Fruit fly (Drosophila melanogaster): Measurements from ENCODE around the gene CG3982.

Gene CG3982

dm6 chr3L:9451522-9452118 is 34.4 kb upstream of the CG3982 start, which contains the start of the genes CG3448 and ghi:
CG3448 (minus strand) TSS chr3L:9451572.
ghi (plus strand) TSS chr3L:9451876.
- TF ChIP-seq Dll (optimal IDR thresholded peaks at IDR 0.05) (no peak), usp (GFP tag; optimal IDR thresholded peaks at IDR 0.05) (no peak), CG8478 (optimal IDR thresholded peaks at IDR 0.05) (no peak), psq (optimal IDR thresholded peaks at IDR 0.05) (no peak), EcR (GFP tag; optimal IDR thresholded peaks at IDR 0.05) (no peak), pan (optimal IDR thresholded peaks at IDR 0.05) (no peak)

- no peak for TF ChIP-seq usp (GFP tag; optimal IDR thresholded peaks at IDR 0.05)
- TF ChIP-seq psq (optimal IDR thresholded peaks at IDR 0.05) = no peak
- no peak for TF ChIP-seq EcR (GFP tag; optimal IDR thresholded peaks at IDR 0.05)
- no peak for TF ChIP-seq Dll (optimal IDR thresholded peaks at IDR 0.05)
- TF ChIP-seq pan (optimal IDR thresholded peaks at IDR 0.05) = no peak
- no peak for TF ChIP-seq CG8478 (optimal IDR thresholded peaks at IDR 0.05)
Measured at dm6 chr3L:9447239-9447777, 30.1 kb upstream of the CG3982 start.

- TF ChIP-seq usp (GFP tag; optimal IDR thresholded peaks at IDR 0.05) = no peak
- no peak for TF ChIP-seq CG8478 (optimal IDR thresholded peaks at IDR 0.05)
- TF ChIP-seq EcR (GFP tag; optimal IDR thresholded peaks at IDR 0.05) = no peak
- no peak for TF ChIP-seq Dll (optimal IDR thresholded peaks at IDR 0.05)
- no peak for TF ChIP-seq pan (optimal IDR thresholded peaks at IDR 0.05)
Measured at dm6 chr3L:9446731-9447238, 29.6 kb upstream of the CG3982 start, which contains the start of gene CG3529. CG3529 (plus strand) TSS chr3L:9446864.

- TF ChIP-seq pan (optimal IDR thresholded peaks at IDR 0.05) = no peak
- no peak for TF ChIP-seq Dll (optimal IDR thresholded peaks at IDR 0.05)
- TF ChIP-seq EcR (GFP tag; optimal IDR thresholded peaks at IDR 0.05) = no peak
- TF ChIP-seq usp (GFP tag; optimal IDR thresholded peaks at IDR 0.05) = no peak
- TF ChIP-seq CG8478 (optimal IDR thresholded peaks at IDR 0.05) = no peak
- no peak for TF ChIP-seq psq (optimal IDR thresholded peaks at IDR 0.05)
Measured at dm6 chr3L:9442625-9443282, 25.6 kb upstream of the CG3982 start, which contains the start of gene Srg3. Srg3 (plus strand) TSS chr3L:9443232.

DNA sequence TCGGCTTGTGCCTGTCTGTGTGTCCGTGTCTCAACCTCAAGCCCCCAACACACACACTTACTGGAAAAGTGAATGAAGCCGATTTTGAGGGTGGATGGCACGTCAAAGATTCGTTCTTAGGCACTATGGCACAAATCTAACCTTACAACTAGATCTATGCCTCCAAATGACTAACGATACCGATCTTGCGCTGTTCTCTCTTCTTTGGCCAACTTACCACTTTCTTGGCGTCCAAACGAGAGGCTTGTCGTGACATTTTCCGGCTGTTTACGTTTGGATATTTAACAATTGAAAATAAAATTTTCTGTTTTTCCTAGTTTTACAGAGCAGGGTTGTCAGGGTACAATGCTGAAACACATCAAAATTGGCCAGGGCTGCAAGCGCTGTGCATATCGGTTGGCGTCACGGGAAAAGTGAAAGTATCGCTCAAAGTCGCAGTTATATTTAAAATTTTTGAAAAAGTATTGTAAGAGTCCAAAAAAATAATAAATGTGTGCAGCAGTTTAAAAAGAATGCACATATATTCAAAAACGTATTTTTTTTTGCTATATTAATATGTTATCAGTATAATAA is 24.8 kb upstream of the CG3982 start, which contains the start of the genes Bet3 and Nf-YA:
TSS of gene Bet3 (minus strand) at position 361 of the 573 bp plus-strand sequence.
TSS of gene Nf-YA (minus strand) at position 361 of the 573 bp plus-strand sequence.
- TF ChIP-seq EcR (GFP tag; optimal IDR thresholded peaks at IDR 0.05) (no peak), pan (optimal IDR thresholded peaks at IDR 0.05) (no peak), CG8478 (optimal IDR thresholded peaks at IDR 0.05) (no peak), psq (optimal IDR thresholded peaks at IDR 0.05) (no peak), Dll (optimal IDR thresholded peaks at IDR 0.05) (no peak), usp (GFP tag; optimal IDR thresholded peaks at IDR 0.05) (no peak)

DNA sequence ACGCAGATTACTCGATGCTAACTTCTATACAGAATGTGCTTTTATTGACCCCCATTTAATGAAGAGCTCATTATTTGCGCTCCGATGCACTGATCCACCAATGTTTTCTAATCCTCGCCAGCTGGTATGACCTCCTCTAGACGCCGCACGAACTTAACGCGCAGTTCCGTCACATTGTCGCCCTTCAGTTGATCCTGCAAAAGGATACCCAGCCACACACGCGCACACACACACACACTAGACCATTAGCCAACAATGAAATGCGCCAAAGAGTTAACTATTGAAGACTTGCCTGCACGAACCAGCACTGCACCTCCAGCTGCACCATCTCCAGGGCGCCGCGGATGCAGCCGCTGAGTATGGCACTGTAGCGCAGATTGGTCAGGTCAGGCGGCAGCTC is 21.7 kb upstream of the CG3982 start:
- TF ChIP-seq psq (optimal IDR thresholded peaks at IDR 0.05) (no peak), EcR (GFP tag; optimal IDR thresholded peaks at IDR 0.05) (no peak), CG8478 (optimal IDR thresholded peaks at IDR 0.05) (no peak), pan (optimal IDR thresholded peaks at IDR 0.05) (no peak), Dll (optimal IDR thresholded peaks at IDR 0.05) (no peak), usp (GFP tag; optimal IDR thresholded peaks at IDR 0.05) (no peak)

DNA sequence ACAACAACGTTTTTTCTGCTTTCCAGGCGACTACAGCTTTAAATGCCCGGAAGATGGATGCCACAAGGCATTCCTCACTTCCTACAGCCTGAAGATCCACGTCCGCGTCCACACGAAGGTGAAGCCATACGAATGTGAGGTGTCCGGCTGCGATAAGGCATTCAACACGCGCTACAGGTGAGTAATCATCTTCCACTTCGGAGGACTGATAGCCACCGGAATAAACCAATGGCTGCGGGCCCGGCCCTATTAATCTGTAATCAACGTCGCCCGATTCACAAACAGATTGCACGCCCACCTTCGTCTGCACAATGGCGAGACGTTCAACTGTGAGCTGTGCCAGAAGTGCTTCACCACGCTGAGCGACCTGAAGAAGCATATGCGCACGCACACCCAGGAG is 18.6 kb upstream of the CG3982 start:
- TF ChIP-seq psq (optimal IDR thresholded peaks at IDR 0.05) = no peak
- no peak for TF ChIP-seq pan (optimal IDR thresholded peaks at IDR 0.05)
- TF ChIP-seq EcR (GFP tag; optimal IDR thresholded peaks at IDR 0.05) = no peak
- TF ChIP-seq usp (GFP tag; optimal IDR thresholded peaks at IDR 0.05) = no peak
- no peak for TF ChIP-seq CG8478 (optimal IDR thresholded peaks at IDR 0.05)
- TF ChIP-seq Dll (optimal IDR thresholded peaks at IDR 0.05) = no peak

dm6 chr3L:9435315-9435714 is 18.1 kb upstream of the CG3982 start, which contains the start of gene CG42526:
CG42526 (minus strand) TSS chr3L:9435399.
- TF ChIP-seq psq (optimal IDR thresholded peaks at IDR 0.05) = no peak
- TF ChIP-seq Dll (optimal IDR thresholded peaks at IDR 0.05) = no peak
- TF ChIP-seq usp (GFP tag; optimal IDR thresholded peaks at IDR 0.05) = no peak
- TF ChIP-seq CG8478 (optimal IDR thresholded peaks at IDR 0.05) = no peak
- no peak for TF ChIP-seq pan (optimal IDR thresholded peaks at IDR 0.05)
- TF ChIP-seq EcR (GFP tag; optimal IDR thresholded peaks at IDR 0.05) = no peak

- no peak for TF ChIP-seq psq (optimal IDR thresholded peaks at IDR 0.05)
Measured at dm6 chr3L:9432810-9433587, 15.8 kb upstream of the CG3982 start.

dm6 chr3L:9431848-9432623 is 14.8 kb upstream of the CG3982 start:
- TF ChIP-seq CG8478 (optimal IDR thresholded peaks at IDR 0.05) (no peak), usp (GFP tag; optimal IDR thresholded peaks at IDR 0.05) (no peak), psq (optimal IDR thresholded peaks at IDR 0.05) (no peak), EcR (GFP tag; optimal IDR thresholded peaks at IDR 0.05) (no peak), Dll (optimal IDR thresholded peaks at IDR 0.05) (no peak), pan (optimal IDR thresholded peaks at IDR 0.05) (peak; percentile 4)
